Worm (Caenorhabditis elegans) whole organism, late embryonic: ENCODE measurements around the gene F36D4.1.
A peak's percentile ranks its signal among the peaks of the same experiment; 100 is the strongest.
"Not testable (repeated sequence)": the region's sequence is repeated elsewhere in the genome, so short reads cannot be mapped to it uniquely, and the experiment has no call there.

Experiments used
- C08G9.2 ChIP-seq: sonication (generic microtip); optimal IDR thresholded peaks from 2 replicates; lab custom pipeline; 2016; ENCODE audit warnings: mild to moderate bottlenecking, missing genetic modification characterization, moderate library complexity, missing compliant biosample characterization
- F13H6.1 ChIP-seq: sonication (generic microtip); optimal IDR thresholded peaks from 2 replicates; lab custom pipeline; 2016; ENCODE audit warnings: missing genetic modification characterization, missing compliant biosample characterization
- Y22D7AL.16 ChIP-seq: sonication (generic microtip); optimal IDR thresholded peaks from 2 replicates; lab custom pipeline; 2016; ENCODE audit warnings: missing genetic modification characterization, missing compliant biosample characterization
- ahr-1 ChIP-seq: sonication (generic microtip); optimal IDR thresholded peaks from 2 replicates; lab custom pipeline; 2016; ENCODE audit warnings: missing genetic modification characterization, missing compliant biosample characterization
- ama-1 ChIP-seq: fragments of 150-350 bp; optimal IDR thresholded peaks from 2 replicates; lab custom pipeline; 2014
- ceh-19 ChIP-seq: fragments of 200-800 bp; sonication (Bioruptor generic); optimal IDR thresholded peaks from 2 replicates; lab custom pipeline; 2018; ENCODE audit warnings: mild to moderate bottlenecking, missing genetic modification characterization, missing compliant biosample characterization
- ceh-22 ChIP-seq: sonication (generic microtip); optimal IDR thresholded peaks from 2 replicates; lab custom pipeline; 2017; ENCODE audit warnings: missing biosample characterization, missing genetic modification characterization
- ceh-24 ChIP-seq: sonication (generic microtip); optimal IDR thresholded peaks from 2 replicates; lab custom pipeline; 2016; ENCODE audit warnings: mild to moderate bottlenecking, missing genetic modification characterization, missing compliant biosample characterization
- ceh-34 ChIP-seq: sonication (generic microtip); optimal IDR thresholded peaks from 2 replicates; lab custom pipeline; 2016; ENCODE audit warnings: mild to moderate bottlenecking, missing genetic modification characterization, missing compliant biosample characterization
- ceh-45 ChIP-seq: fragments of 200-800 bp; sonication (Bioruptor generic); IDR thresholded peaks from 2 replicates; pipeline ENCODE4 v1.3.6; 2022; ENCODE audit warnings: missing genetic modification reagents, missing genetic modification characterization, missing compliant biosample characterization
- ceh-48 ChIP-seq: sonication (generic microtip); optimal IDR thresholded peaks from 2 replicates; lab custom pipeline; 2016; ENCODE audit warnings: missing genetic modification characterization, inconsistent platforms, missing compliant biosample characterization
- ceh-9 ChIP-seq: sonication (generic microtip); optimal IDR thresholded peaks from 2 replicates; lab custom pipeline; 2016; ENCODE audit warnings: mild to moderate bottlenecking, missing genetic modification characterization, inconsistent platforms, missing compliant biosample characterization
- dmd-4 ChIP-seq: sonication (generic microtip); optimal IDR thresholded peaks from 2 replicates; lab custom pipeline; 2016; ENCODE audit warnings: borderline replicate concordance, missing genetic modification characterization, missing compliant biosample characterization
- ets-4 ChIP-seq: sonication (generic microtip); optimal IDR thresholded peaks from 2 replicates; lab custom pipeline; 2016; ENCODE audit warnings: missing genetic modification characterization, missing compliant biosample characterization
- fax-1 ChIP-seq: sonication (generic microtip); optimal IDR thresholded peaks from 2 replicates; lab custom pipeline; 2016; ENCODE audit warnings: missing genotype, missing genetic modification characterization, missing compliant biosample characterization
- fkh-10 ChIP-seq: fragments of 150-350 bp; optimal IDR thresholded peaks from 2 replicates; lab custom pipeline; 2014; ENCODE audit warnings: missing biosample characterization, missing genetic modification reagents, missing genetic modification characterization
- gmeb-2 ChIP-seq: sonication (generic microtip); optimal IDR thresholded peaks from 2 replicates; lab custom pipeline; 2016; ENCODE audit warnings: missing genetic modification characterization, inconsistent platforms, missing compliant biosample characterization
- hlh-13 ChIP-seq: fragments of 200-800 bp; sonication (Bioruptor generic); optimal IDR thresholded peaks from 2 replicates; lab custom pipeline; 2018; ENCODE audit warnings: mild to moderate bottlenecking, missing genetic modification characterization, missing compliant biosample characterization
- hlh-6 ChIP-seq: sonication (generic microtip); optimal IDR thresholded peaks from 2 replicates; lab custom pipeline; 2016; ENCODE audit warnings: missing genotype, missing genetic modification characterization, missing compliant biosample characterization
- hlh-8 ChIP-seq: sonication (generic microtip); optimal IDR thresholded peaks from 2 replicates; lab custom pipeline; 2016; ENCODE audit warnings: missing genotype, missing genetic modification characterization, missing compliant biosample characterization
- lim-6 ChIP-seq: sonication (generic microtip); optimal IDR thresholded peaks from 2 replicates; lab custom pipeline; 2016; ENCODE audit warnings: missing genetic modification characterization, missing compliant biosample characterization
- lin-11 ChIP-seq: fragments of 200-800 bp; sonication (Bioruptor generic); optimal IDR thresholded peaks from 2 replicates; lab custom pipeline; 2018; ENCODE audit warnings: mild to moderate bottlenecking, missing genetic modification characterization, missing compliant biosample characterization
- mec-3 ChIP-seq: sonication (generic microtip); optimal IDR thresholded peaks from 2 replicates; lab custom pipeline; 2016; ENCODE audit warnings: borderline replicate concordance, missing genetic modification characterization, missing compliant biosample characterization
- nfya-1 ChIP-seq: sonication (generic microtip); optimal IDR thresholded peaks from 2 replicates; lab custom pipeline; 2017; ENCODE audit warnings: missing genetic modification characterization, mild to moderate bottlenecking, missing compliant biosample characterization, antibody characterized with exemption, moderate library complexity
- nhr-11 ChIP-seq: fragments of 150-350 bp; optimal IDR thresholded peaks from 2 replicates; lab custom pipeline; 2014; ENCODE audit warnings: missing biosample characterization, missing genetic modification characterization
- nhr-232 ChIP-seq: sonication (generic microtip); optimal IDR thresholded peaks from 2 replicates; lab custom pipeline; 2016; ENCODE audit warnings: missing genetic modification characterization, missing compliant biosample characterization
- odd-2 ChIP-seq: sonication (generic microtip); optimal IDR thresholded peaks from 2 replicates; lab custom pipeline; 2017; ENCODE audit warnings: antibody characterized with exemption, mild to moderate bottlenecking, missing genetic modification characterization, missing compliant biosample characterization
- pha-4 ChIP-seq: fragments of 150-350 bp; optimal IDR thresholded peaks from 2 replicates; lab custom pipeline; 2018; ENCODE audit warnings: missing biosample characterization, missing genetic modification reagents, missing genetic modification characterization
- pqm-1 ChIP-seq: sonication (generic microtip); optimal IDR thresholded peaks from 2 replicates; lab custom pipeline; 2016; ENCODE audit warnings: missing genetic modification characterization, missing compliant biosample characterization
- pros-1 ChIP-seq: fragments of 150-350 bp; optimal IDR thresholded peaks from 2 replicates; lab custom pipeline; 2014; ENCODE audit warnings: missing biosample characterization, missing genetic modification reagents, missing genetic modification characterization
- ref-2 ChIP-seq: sonication (generic microtip); optimal IDR thresholded peaks from 2 replicates; lab custom pipeline; 2016; ENCODE audit warnings: missing genetic modification characterization, missing compliant biosample characterization
- sdc-2 ChIP-seq: sonication (generic microtip); optimal IDR thresholded peaks from 2 replicates; lab custom pipeline; 2016; ENCODE audit warnings: missing genotype, missing genetic modification characterization, missing compliant biosample characterization
- sox-2 ChIP-seq: fragments of 200-800 bp; sonication (Bioruptor generic); IDR thresholded peaks from 2 replicates; pipeline ENCODE4 v1.3.6; 2022; ENCODE audit warnings: missing genetic modification reagents, missing genetic modification characterization, missing compliant biosample characterization
- sox-4 ChIP-seq: sonication (generic microtip); optimal IDR thresholded peaks from 2 replicates; lab custom pipeline; 2017; ENCODE audit warnings: mild to moderate bottlenecking, missing genetic modification characterization, inconsistent platforms, missing compliant biosample characterization
- ttx-3 ChIP-seq: sonication (generic microtip); optimal IDR thresholded peaks from 2 replicates; lab custom pipeline; 2016; ENCODE audit warnings: missing genetic modification reagents, missing genetic modification characterization, missing compliant biosample characterization
- unc-3 ChIP-seq, 2 experiments: fragments of 200-800 bp in 1 of 2; sonication (Bioruptor generic) in 1 of 2; sonication (generic microtip) in 1 of 2; conservative IDR thresholded peaks in 1 of 2; optimal IDR thresholded peaks in 1 of 2; 2 replicates each; pipeline versions ENCODE4 v1.3.6 to Lab custom; 2016 to 2022; ENCODE audit warnings: missing compliant biosample characterization in 2 of 2, missing genetic modification characterization in 2 of 2, missing genetic modification reagents in 1 of 2
- unc-42 ChIP-seq: sonication (generic microtip); optimal IDR thresholded peaks from 2 replicates; lab custom pipeline; 2016; ENCODE audit warnings: missing genotype, missing genetic modification characterization, missing compliant biosample characterization
- unc-55 ChIP-seq: sonication (generic microtip); optimal IDR thresholded peaks from 2 replicates; lab custom pipeline; 2017; ENCODE audit warnings: missing biosample characterization, missing genetic modification reagents, missing genetic modification characterization
- unc-86 ChIP-seq: sonication (generic microtip); optimal IDR thresholded peaks from 2 replicates; lab custom pipeline; 2016; ENCODE audit warnings: missing genetic modification characterization, missing compliant biosample characterization
- zip-5 ChIP-seq: sonication (generic microtip); optimal IDR thresholded peaks from 2 replicates; lab custom pipeline; 2016; ENCODE audit warnings: missing genetic modification characterization, missing compliant biosample characterization
- ztf-16 ChIP-seq: sonication (generic microtip); optimal IDR thresholded peaks from 2 replicates; lab custom pipeline; 2017; ENCODE audit warnings: missing genetic modification characterization, missing compliant biosample characterization

F36D4.1 gene

ce11 chrV:9425593-9425992 is 8.9 kb downstream of the F36D4.1 start, which contains the start of gene F36D4.5:
Gene F36D4.5, minus strand, starts transcription at chrV:9425817.
- TF ChIP-seq unc-42 (tag; lab: Kevin White, UChicago) = peak; percentile 51
- no peak for TF ChIP-seq ceh-45 (GFP tag; lab: Robert Waterston, UW)
- no peak for TF ChIP-seq hlh-8 (tag; lab: Kevin White, UChicago)
- no peak for TF ChIP-seq sdc-2 (tag; lab: Kevin White, UChicago)

- no peak for TF ChIP-seq C08G9.2
- no peak for TF ChIP-seq mec-3 (tag; lab: Kevin White, UChicago)
- no peak for TF ChIP-seq fax-1 (tag; lab: Kevin White, UChicago)
- no peak for TF ChIP-seq sox-4 (tag; lab: Kevin White, UChicago)
- TF ChIP-seq ama-1 (lab: Kevin White, UChicago) = no peak
- no peak for TF ChIP-seq nhr-11
- TF ChIP-seq ceh-34 (tag; lab: Kevin White, UChicago) = no peak
Measured at ce11 chrV:9427075-9427474, 10.4 kb downstream of the F36D4.1 start, which contains the start of gene F36D4.6. Gene F36D4.6, minus strand, starts transcription at chrV:9427175.

DNA sequence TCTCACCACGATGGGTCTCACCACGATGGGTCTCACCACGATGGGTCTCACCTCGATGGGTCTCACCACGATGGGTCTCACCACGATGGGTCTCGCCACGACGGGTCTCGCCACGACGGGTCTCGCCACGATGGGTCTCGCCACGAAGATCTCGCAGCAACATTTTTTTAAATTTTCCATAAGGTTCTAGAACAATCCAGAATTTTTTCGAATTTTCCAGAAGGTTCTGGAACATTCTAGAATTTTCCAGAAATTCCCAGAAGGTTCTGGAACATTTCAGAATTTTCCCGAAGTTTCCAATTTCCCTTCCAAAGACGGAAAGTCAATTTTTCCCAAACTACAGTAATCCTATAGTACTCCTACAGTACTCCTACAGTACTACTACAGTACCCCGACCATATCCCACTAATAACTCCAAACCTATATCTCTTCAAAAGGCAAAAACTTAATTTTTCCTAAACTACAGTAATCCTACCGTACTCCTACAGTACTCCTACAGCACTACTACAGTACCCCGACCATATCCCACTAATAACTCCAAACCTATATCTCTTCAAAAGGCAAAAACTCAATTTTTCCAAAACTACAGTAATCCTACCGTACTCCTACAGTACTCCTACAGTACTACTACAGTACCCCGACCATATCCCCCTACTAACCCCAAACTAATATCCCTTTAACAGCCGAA is 22.7 kb downstream of the F36D4.1 start, which contains the start of gene Y54B9A.1:
Gene Y54B9A.1, minus strand, starts transcription at position 235 of the 688 bp plus-strand sequence.
- TF ChIP-seq unc-3 (GFP tag; conservative IDR thresholded peaks at IDR 0.05; lab: Robert Waterston, UW); unc-3 (tag; optimal IDR thresholded peaks at IDR 0.05; lab: Kevin White, UChicago); dmd-4; mec-3 (tag; lab: Kevin White, UChicago): not testable (repeated sequence)
- TF ChIP-seq, all 69 proteins: peak for 0; not testable (repeated sequence) for 69

- no peak for TF ChIP-seq ceh-48 (tag; lab: Kevin White, UChicago)
- TF ChIP-seq ceh-45 (GFP tag; lab: Robert Waterston, UW) = no peak
- TF ChIP-seq Y22D7AL.16 (tag; lab: Kevin White, UChicago) = no peak
- TF ChIP-seq pha-4 = no peak
- TF ChIP-seq hlh-13 = no peak
- TF ChIP-seq ceh-24 (tag; lab: Kevin White, UChicago) = no peak
- no peak for TF ChIP-seq hlh-8 (tag; lab: Kevin White, UChicago)
- TF ChIP-seq ceh-22 (tag; lab: Kevin White, UChicago) = no peak
- TF ChIP-seq unc-86 (tag; lab: Kevin White, UChicago) = no peak
- no peak for TF ChIP-seq ets-4 (tag; lab: Kevin White, UChicago)
- no peak for TF ChIP-seq fax-1 (tag; lab: Kevin White, UChicago)
- no peak for TF ChIP-seq C08G9.2
- TF ChIP-seq ttx-3 (tag; lab: Kevin White, UChicago) = no peak
- no peak for TF ChIP-seq lin-11 (tag; lab: Kevin White, UChicago)
- no peak for TF ChIP-seq hlh-6
- no peak for TF ChIP-seq ama-1 (lab: Kevin White, UChicago)
- no peak for TF ChIP-seq zip-5 (tag; lab: Kevin White, UChicago)
- TF ChIP-seq unc-55 = no peak
Measured at ce11 chrV:9440003-9440319, 23.2 kb downstream of the F36D4.1 start.

DNA sequence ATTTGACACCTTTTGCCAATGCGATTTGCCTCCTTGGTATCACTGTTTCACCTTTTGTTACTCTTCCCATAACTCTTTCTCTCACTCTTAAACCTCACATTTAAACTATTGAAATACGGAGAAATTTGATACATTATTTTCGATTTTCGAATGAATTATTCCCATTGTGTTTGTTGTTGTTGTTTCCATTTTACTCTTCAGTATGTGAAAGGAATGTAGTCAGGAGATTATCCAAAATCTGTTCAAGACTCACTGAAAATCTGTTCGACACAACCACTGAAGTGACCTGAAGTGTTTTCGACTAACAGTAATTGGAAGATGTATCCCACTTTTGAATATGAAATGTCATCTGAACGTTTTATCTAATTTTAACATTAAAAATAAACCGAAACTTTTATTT is 24.3 kb downstream of the F36D4.1 start:
- no peak for TF ChIP-seq nhr-232 (tag; lab: Kevin White, UChicago)
- TF ChIP-seq ztf-16 (tag; lab: Kevin White, UChicago) = no peak
- TF ChIP-seq ceh-24 (tag; lab: Kevin White, UChicago) = no peak
- TF ChIP-seq pqm-1 (tag; lab: Kevin White, UChicago) = no peak
- TF ChIP-seq lim-6 (tag; lab: Kevin White, UChicago) = no peak
- TF ChIP-seq F13H6.1 (tag; lab: Kevin White, UChicago) = no peak
- TF ChIP-seq odd-2 (tag; lab: Kevin White, UChicago) = no peak
- TF ChIP-seq ahr-1 (tag; lab: Kevin White, UChicago) = no peak
- TF ChIP-seq gmeb-2 (tag; lab: Kevin White, UChicago) = no peak
- no peak for TF ChIP-seq sdc-2 (tag; lab: Kevin White, UChicago)
- no peak for TF ChIP-seq sox-2 (GFP tag; lab: Robert Waterston, UW)
- no peak for TF ChIP-seq nfya-1 (tag; lab: Kevin White, UChicago)
- TF ChIP-seq fkh-10 (GFP tag; lab: Kevin White, UChicago) = no peak
- no peak for TF ChIP-seq dmd-4
- no peak for TF ChIP-seq pros-1 (tag; lab: Kevin White, UChicago)
- no peak for TF ChIP-seq ceh-48 (tag; lab: Kevin White, UChicago)
- TF ChIP-seq ceh-9 (tag; lab: Kevin White, UChicago) = no peak
- no peak for TF ChIP-seq ceh-19 (GFP tag; lab: Kevin White, UChicago)
- TF ChIP-seq mec-3 (tag; lab: Kevin White, UChicago) = no peak
- TF ChIP-seq ref-2 (tag; lab: Kevin White, UChicago) = no peak
